Worm (Caenorhabditis elegans) whole organism, young adult: ENCODE results near the gene nspe-6.
A peak's percentile ranks its signal among the peaks of the same experiment; 100 is the strongest.
"Not testable (repeated sequence)": the region's sequence is repeated elsewhere in the genome, so short reads cannot be mapped to it uniquely, and the experiment has no call there.

ENCODE experiments used
- B0336.3 ChIP-seq: fragments of 200-800 bp; sonication (Bioruptor generic); IDR thresholded peaks from 2 replicates; pipeline ENCODE4 v1.3.6; 2022; ENCODE audit warnings: missing genetic modification characterization, missing compliant biosample characterization
- F10E7.11 ChIP-seq: sonication (generic microtip); optimal IDR thresholded peaks from 2 replicates; lab custom pipeline; 2017; ENCODE audit warnings: mild to moderate bottlenecking, missing genetic modification characterization, moderate library complexity, missing compliant biosample characterization
- F22D6.2 ChIP-seq: sonication (generic microtip); optimal IDR thresholded peaks from 2 replicates; lab custom pipeline; 2016; ENCODE audit warnings: mild to moderate bottlenecking, missing genetic modification characterization, missing compliant biosample characterization
- F23B12.7 ChIP-seq: sonication (generic microtip); optimal IDR thresholded peaks from 2 replicates; lab custom pipeline; 2017; ENCODE audit warnings: missing genetic modification characterization, mild to moderate bottlenecking, missing compliant biosample characterization, antibody characterized with exemption, moderate library complexity; ENCODE audit not compliant: insufficient read depth
- F39B2.1 ChIP-seq: fragments of 200-800 bp; sonication (Bioruptor generic); IDR thresholded peaks from 2 replicates; pipeline ENCODE4 v1.3.6; 2022; ENCODE audit warnings: missing genetic modification reagents, missing genetic modification characterization, missing compliant biosample characterization
- F57A8.1 ChIP-seq: fragments of 200-800 bp; sonication (Bioruptor generic); optimal IDR thresholded peaks from 2 replicates; lab custom pipeline; 2018; ENCODE audit warnings: mild to moderate bottlenecking, missing genetic modification characterization, moderate library complexity, missing compliant biosample characterization
- Y67H2A.10 ChIP-seq: fragments of 200-800 bp; sonication (Bioruptor generic); conservative IDR thresholded peaks from 2 replicates; pipeline ENCODE4 v1.3.6; 2022; ENCODE audit warnings: missing genetic modification reagents, missing genetic modification characterization, missing compliant biosample characterization
- aptf-2 ChIP-seq: fragments of 200-800 bp; sonication (Bioruptor generic); conservative IDR thresholded peaks from 2 replicates; pipeline ENCODE4 v1.3.6; 2022; ENCODE audit warnings: missing genetic modification reagents, missing genetic modification characterization, missing compliant biosample characterization
- aptf-3 ChIP-seq: fragments of 200-800 bp; sonication (Bioruptor generic); IDR thresholded peaks from 2 replicates; pipeline ENCODE4 v1.3.6; 2022; ENCODE audit warnings: missing genetic modification characterization, missing compliant biosample characterization
- athp-1 ChIP-seq: sonication (generic microtip); optimal IDR thresholded peaks from 2 replicates; lab custom pipeline; 2017; ENCODE audit warnings: mild to moderate bottlenecking, missing genetic modification characterization, missing compliant biosample characterization
- bed-2 ChIP-seq: fragments of 200-800 bp; sonication (Bioruptor generic); IDR thresholded peaks from 2 replicates; pipeline ENCODE4 v1.3.6; 2022; ENCODE audit warnings: missing genetic modification reagents, missing genetic modification characterization, missing compliant biosample characterization
- cebp-1 ChIP-seq, 2 experiments: fragments of 200-800 bp in 1 of 2; sonication (Bioruptor generic) in 1 of 2; sonication (generic microtip) in 1 of 2; IDR thresholded peaks in 1 of 2; optimal IDR thresholded peaks in 1 of 2; 2 replicates each; pipeline versions ENCODE4 v1.3.6 to Lab custom; 2017 to 2022; ENCODE audit warnings: missing compliant biosample characterization in 2 of 2, missing genetic modification characterization in 2 of 2, mild to moderate bottlenecking in 1 of 2, missing genetic modification reagents in 1 of 2, moderate library complexity in 1 of 2
- ceh-27 ChIP-seq: fragments of 200-800 bp; sonication (Bioruptor generic); optimal IDR thresholded peaks from 2 replicates; lab custom pipeline; 2018; ENCODE audit warnings: mild to moderate bottlenecking, missing genetic modification characterization, moderate library complexity, missing compliant biosample characterization
- ceh-40 ChIP-seq: fragments of 200-800 bp; sonication (Bioruptor generic); IDR thresholded peaks from 2 replicates; pipeline ENCODE4 v1.3.6; 2022; ENCODE audit warnings: missing genetic modification characterization, missing compliant biosample characterization
- ceh-91 ChIP-seq: fragments of 200-800 bp; sonication (Bioruptor generic); IDR thresholded peaks from 2 replicates; pipeline ENCODE4 v1.3.6; 2022; ENCODE audit warnings: missing genetic modification reagents, missing genetic modification characterization, missing compliant biosample characterization
- chd-7 ChIP-seq: sonication (generic microtip); optimal IDR thresholded peaks from 2 replicates; lab custom pipeline; 2016; ENCODE audit warnings: mild to moderate bottlenecking, missing genetic modification characterization, moderate library complexity, missing compliant biosample characterization
- dpff-1 ChIP-seq: sonication (generic microtip); optimal IDR thresholded peaks from 2 replicates; lab custom pipeline; 2017; ENCODE audit warnings: mild to moderate bottlenecking, missing genetic modification characterization, missing compliant biosample characterization
- egl-18 ChIP-seq: fragments of 200-800 bp; sonication (Bioruptor generic); IDR thresholded peaks from 2 replicates; pipeline ENCODE4 v1.3.6; 2022; ENCODE audit warnings: missing genetic modification reagents, missing genetic modification characterization, missing compliant biosample characterization
- egl-44 ChIP-seq: fragments of 200-800 bp; sonication (Bioruptor generic); IDR thresholded peaks from 2 replicates; pipeline ENCODE4 v1.3.6; 2022; ENCODE audit warnings: missing genetic modification reagents, missing genetic modification characterization, missing compliant biosample characterization
- hlh-26 ChIP-seq: fragments of 200-800 bp; sonication (Bioruptor generic); conservative IDR thresholded peaks from 2 replicates; pipeline ENCODE4 v1.3.6; 2022; ENCODE audit warnings: missing genetic modification reagents, missing genetic modification characterization, missing compliant biosample characterization
- lin-40 ChIP-seq: sonication (generic microtip); optimal IDR thresholded peaks from 2 replicates; lab custom pipeline; 2016; ENCODE audit warnings: missing genetic modification characterization, mild to moderate bottlenecking, missing compliant biosample characterization, missing genotype, missing genetic modification reagents
- mcd-1 ChIP-seq: fragments of 200-800 bp; sonication (Bioruptor generic); IDR thresholded peaks from 2 replicates; pipeline ENCODE4 v1.3.6; 2022; ENCODE audit warnings: missing genetic modification reagents, missing genetic modification characterization, missing compliant biosample characterization
- nfyb-1 ChIP-seq: fragments of 200-800 bp; sonication (Bioruptor generic); IDR thresholded peaks from 2 replicates; pipeline ENCODE4 v1.3.6; 2022; ENCODE audit warnings: missing genetic modification reagents, missing genetic modification characterization, missing compliant biosample characterization
- nhr-120 ChIP-seq: fragments of 200-800 bp; sonication (Bioruptor generic); IDR thresholded peaks from 2 replicates; pipeline ENCODE4 v1.3.6; 2022; ENCODE audit warnings: missing genetic modification characterization, missing compliant biosample characterization
- nhr-179 ChIP-seq: sonication (generic microtip); optimal IDR thresholded peaks from 2 replicates; lab custom pipeline; 2016; ENCODE audit warnings: mild to moderate bottlenecking, missing genetic modification characterization, missing compliant biosample characterization
- repo-1 ChIP-seq: sonication (generic microtip); optimal IDR thresholded peaks from 2 replicates; lab custom pipeline; 2017; ENCODE audit warnings: mild to moderate bottlenecking, missing genetic modification characterization, missing compliant biosample characterization
- sptf-2 ChIP-seq: fragments of 200-800 bp; sonication (Bioruptor generic); optimal IDR thresholded peaks from 2 replicates; lab custom pipeline; 2018; ENCODE audit warnings: mild to moderate bottlenecking, missing genetic modification characterization, missing compliant biosample characterization
- tbp1 ChIP-seq: fragments of 200-800 bp; sonication (Bioruptor generic); optimal IDR thresholded peaks from 2 replicates; lab custom pipeline; 2018; ENCODE audit warnings: mild to moderate bottlenecking, missing genetic modification characterization, missing compliant biosample characterization
- ztf-22 ChIP-seq: fragments of 200-800 bp; sonication (Bioruptor generic); optimal IDR thresholded peaks from 2 replicates; lab custom pipeline; 2018; ENCODE audit warnings: mild to moderate bottlenecking, missing genetic modification characterization, moderate library complexity, missing compliant biosample characterization
- ztf-25 ChIP-seq: fragments of 200-800 bp; sonication (Bioruptor generic); IDR thresholded peaks from 2 replicates; pipeline ENCODE4 v1.3.6; 2022; ENCODE audit warnings: missing genetic modification reagents, missing genetic modification characterization, missing compliant biosample characterization
- ztf-26 ChIP-seq: sonication (generic microtip); optimal IDR thresholded peaks from 2 replicates; lab custom pipeline; 2017; ENCODE audit warnings: missing genetic modification characterization, missing compliant biosample characterization

Gene nspe-6

ce11 chrII:12628566-12628965 is 12.6 kb upstream of the nspe-6 start, which contains the start of gene nspe-5 (continued):
- TF ChIP-seq F57A8.1 (GFP tag; lab: Kevin White, UChicago) (no peak), athp-1 (no peak), Y67H2A.10 (GFP tag; lab: Robert Waterston, UW) (no peak)

ce11 chrII:12626887-12627286 is 10.9 kb upstream of the nspe-6 start, which contains the start of gene nspe-7:
Gene nspe-7 (plus strand): TSS chrII:12627187.
- TF ChIP-seq athp-1 (no peak), nfyb-1 (GFP tag; lab: Robert Waterston, UW) (no peak), F39B2.1 (GFP tag; lab: Robert Waterston, UW) (no peak), ztf-26 (no peak), F10E7.11 (no peak), cebp-1 (GFP tag; IDR thresholded peaks at IDR 0.05; lab: Robert Waterston, UW) (no peak), cebp-1 (tag; optimal IDR thresholded peaks at IDR 0.05; lab: Kevin White, UChicago) (no peak), repo-1 (tag; lab: Kevin White, UChicago) (no peak)

ce11 chrII:12626120-12626624 is 10.2 kb upstream of the nspe-6 start:
- TF ChIP-seq dpff-1 (tag; lab: Kevin White, UChicago) (no peak), ceh-27 (GFP tag; lab: Kevin White, UChicago) (no peak), nhr-120 (GFP tag; lab: Robert Waterston, UW) (no peak), mcd-1 (GFP tag; lab: Robert Waterston, UW) (no peak), egl-18 (no peak), F23B12.7 (tag; lab: Kevin White, UChicago) (no peak), egl-44 (GFP tag; lab: Robert Waterston, UW) (no peak), sptf-2 (GFP tag; lab: Kevin White, UChicago) (no peak), ceh-40 (GFP tag; lab: Robert Waterston, UW) (no peak), tbp1 (no peak), nhr-179 (tag; lab: Kevin White, UChicago) (no peak), F22D6.2 (tag; lab: Kevin White, UChicago) (no peak), aptf-3 (no peak), hlh-26 (no peak), ceh-91 (GFP tag; lab: Robert Waterston, UW) (no peak), B0336.3 (GFP tag; lab: Robert Waterston, UW) (no peak), bed-2 (GFP tag; lab: Robert Waterston, UW) (no peak), chd-7 (no peak), F57A8.1 (GFP tag; lab: Kevin White, UChicago) (no peak)

- TF ChIP-seq lin-40 (tag; lab: Kevin White, UChicago) (peak; percentile 37), ztf-22 (GFP tag; lab: Kevin White, UChicago) (no peak), ztf-26 (peak; percentile 8)
Observed at ce11 chrII:12625673-12626072, 9.7 kb upstream of the nspe-6 start.

- not testable (repeated sequence) for TF ChIP-seq aptf-2; ztf-25 (GFP tag; lab: Robert Waterston, UW); B0336.3 (GFP tag; lab: Robert Waterston, UW)
Observed at ce11 chrII:12624433-12624832, 8.5 kb upstream of the nspe-6 start, which contains the start of gene Y38E10A.14. Gene Y38E10A.14 (minus strand): TSS chrII:12624533.
